Fruit fly (Drosophila melanogaster): ENCODE data around the gene CG46394.

The CG46394 gene

dm6 chr3L:11609153-11609809, 9.1 kb downstream of the CG46394 start, which contains the start of gene Duba (continued):
- TF ChIP-seq mam (GFP tag; optimal IDR thresholded peaks at IDR 0.05) (no peak), pho (GFP tag; optimal IDR thresholded peaks at IDR 0.05) (no peak), HLH4C (GFP tag; IDR thresholded peaks at IDR 0.05; ENCODE audit: partially characterized antibody) (no peak), ap (GFP tag; IDR thresholded peaks at IDR 0.05) (no peak), Pdp1 (GFP tag; optimal IDR thresholded peaks at IDR 0.05) (peak in 1 of 2 experiments; percentile 72), chinmo (GFP tag; IDR thresholded peaks at IDR 0.05; ENCODE audit: partially characterized antibody) (no peak), CTCF (GFP tag; optimal IDR thresholded peaks at IDR 0.05) (peak; percentile 73), CG17802 (tag; optimal IDR thresholded peaks at IDR 0.05) (peak; percentile 72), her (GFP tag; optimal IDR thresholded peaks at IDR 0.05) (no peak), CG2116 (GFP tag; optimal IDR thresholded peaks at IDR 0.05) (peak; percentile 89), CG13287 (GFP tag; IDR thresholded peaks at IDR 0.05; ENCODE audit: partially characterized antibody) (peak; percentile 15; the same call in 1 of the 2 replicates), CG10267 (tag; optimal IDR thresholded peaks at IDR 0.05) (peak; percentile 77), CG16815 (GFP tag; optimal IDR thresholded peaks at IDR 0.05) (no peak), zen (tag; optimal IDR thresholded peaks at IDR 0.05) (peak; percentile 10), CoRest (tag; optimal IDR thresholded peaks at IDR 0.05) (peak; percentile 51), CG9797 (GFP tag; optimal IDR thresholded peaks at IDR 0.05) (peak; percentile 55), Scr (GFP tag; IDR thresholded peaks at IDR 0.05; ENCODE audit: partially characterized antibody) (no peak), Aef1 (GFP tag; IDR thresholded peaks at IDR 0.05) (no peak), CG9932 (GFP tag; IDR thresholded peaks at IDR 0.05) (no peak), Antp (GFP tag; optimal IDR thresholded peaks at IDR 0.05) (no peak), CG16779 (GFP tag; IDR thresholded peaks at IDR 0.05) (no peak), Hmr (GFP tag; optimal IDR thresholded peaks at IDR 0.05) (peak; percentile 2), pita (GFP tag; optimal IDR thresholded peaks at IDR 0.05) (peak; percentile 63), danr (GFP tag; IDR thresholded peaks at IDR 0.05) (no peak), Atf6 (GFP tag; IDR thresholded peaks at IDR 0.05) (no peak), Hr39 (optimal IDR thresholded peaks at IDR 0.05) (no peak), CG13123 (GFP tag; optimal IDR thresholded peaks at IDR 0.05) (no peak), bcd (GFP tag; optimal IDR thresholded peaks at IDR 0.05) (no peak), ssp (GFP tag; IDR thresholded peaks at IDR 0.05) (peak; percentile 95), zen2 (GFP tag; IDR thresholded peaks at IDR 0.05; ENCODE audit: partially characterized antibody) (no peak), pfk (GFP tag; optimal IDR thresholded peaks at IDR 0.05) (peak; percentile 91), CG2712 (tag; optimal IDR thresholded peaks at IDR 0.05) (peak; percentile 43), Myb (GFP tag; optimal IDR thresholded peaks at IDR 0.05) (peak; percentile 40), CG6791 (GFP tag; IDR thresholded peaks at IDR 0.05; ENCODE audit: partially characterized antibody) (peak; percentile 29; the same call in 1 of the 3 replicates), row (GFP tag; IDR thresholded peaks at IDR 0.05) (peak; percentile 62; the same call in 2 of the 3 replicates), CG7271 (tag; optimal IDR thresholded peaks at IDR 0.05) (no peak), nerfin-2 (GFP tag; IDR thresholded peaks at IDR 0.05; ENCODE audit: partially characterized antibody) (no peak), Oli (tag; optimal IDR thresholded peaks at IDR 0.05) (no peak), CG7372 (GFP tag; IDR thresholded peaks at IDR 0.05) (no peak), CG9609 (GFP tag; optimal IDR thresholded peaks at IDR 0.05) (no peak), Sox102F (GFP tag; optimal IDR thresholded peaks at IDR 0.05) (no peak), CG4617 (GFP tag; optimal IDR thresholded peaks at IDR 0.05; ENCODE audit: borderline replicate concordance) (peak; percentile 97), Xbp1 (GFP tag; optimal IDR thresholded peaks at IDR 0.05) (peak; percentile 24), CG15514 (GFP tag; optimal IDR thresholded peaks at IDR 0.05) (peak; percentile 13), Ets97D (GFP tag; optimal IDR thresholded peaks at IDR 0.05) (peak; percentile 36), oc (tag; optimal IDR thresholded peaks at IDR 0.05) (no peak), CG1024 (GFP tag; IDR thresholded peaks at IDR 0.05) (peak; percentile 59; the same call in 1 of the 2 replicates), CG4820 (GFP tag; optimal IDR thresholded peaks at IDR 0.05) (no peak), slbo (GFP tag; IDR thresholded peaks at IDR 0.05) (peak; percentile 42; the same call in 1 of the 2 replicates), Dfd (GFP tag; optimal IDR thresholded peaks at IDR 0.05) (peak in 1 of 2 experiments; percentile 31)

Measured in whole organism, embryonic.